Worm (Caenorhabditis elegans) whole organism, early embryonic: ENCODE measurements around the gene D1053.2.

Experiments used
- B0310.2 ChIP-seq: sonication (generic microtip); optimal IDR thresholded peaks from 2 replicates; lab custom pipeline; 2016; ENCODE audit warnings: mild to moderate bottlenecking, missing genetic modification characterization, missing compliant biosample characterization
- F13C5.2 ChIP-seq: sonication (generic microtip); optimal IDR thresholded peaks from 2 replicates; lab custom pipeline; 2017; ENCODE audit warnings: mild to moderate bottlenecking, missing genetic modification characterization, inconsistent platforms, missing compliant biosample characterization
- aly-1 ChIP-seq: sonication (generic microtip); optimal IDR thresholded peaks from 2 replicates; lab custom pipeline; 2016; ENCODE audit warnings: missing genetic modification characterization, missing compliant biosample characterization
- ama-1 ChIP-seq: fragments of 150-350 bp; optimal IDR thresholded peaks from 2 replicates; lab custom pipeline; 2014
- ceh-13 ChIP-seq: fragments of 200-800 bp; sonication (Bioruptor generic); optimal IDR thresholded peaks from 2 replicates; lab custom pipeline; 2018; ENCODE audit warnings: mild to moderate bottlenecking, missing genetic modification characterization, missing compliant biosample characterization
- ceh-36 ChIP-seq: sonication (generic microtip); optimal IDR thresholded peaks from 2 replicates; lab custom pipeline; 2016; ENCODE audit warnings: missing genetic modification characterization, inconsistent platforms, missing compliant biosample characterization
- ets-7 ChIP-seq: sonication (generic microtip); optimal IDR thresholded peaks from 2 replicates; lab custom pipeline; 2016; ENCODE audit warnings: missing genotype, missing genetic modification characterization, missing compliant biosample characterization
- flt-1 ChIP-seq: fragments of 200-800 bp; sonication (Bioruptor generic); IDR thresholded peaks from 2 replicates; pipeline ENCODE4 v1.3.6; 2022; ENCODE audit warnings: missing genetic modification characterization, missing compliant biosample characterization
- hmbx-1 ChIP-seq: sonication (generic microtip); optimal IDR thresholded peaks from 2 replicates; lab custom pipeline; 2016; ENCODE audit warnings: mild to moderate bottlenecking, missing genetic modification characterization, missing compliant biosample characterization
- hmg-4 ChIP-seq: fragments of 200-800 bp; sonication (Bioruptor generic); optimal IDR thresholded peaks from 2 replicates; lab custom pipeline; 2018; ENCODE audit warnings: mild to moderate bottlenecking, missing genetic modification characterization, missing compliant biosample characterization
- hnd-1 ChIP-seq: sonication (generic microtip); optimal IDR thresholded peaks from 2 replicates; lab custom pipeline; 2016; ENCODE audit warnings: missing genetic modification characterization, missing compliant biosample characterization
- pes-1 ChIP-seq: fragments of 200-800 bp; sonication (Bioruptor generic); IDR thresholded peaks from 2 replicates; pipeline ENCODE4 v1.3.6; 2022; ENCODE audit warnings: missing genetic modification reagents, missing genetic modification characterization, missing compliant biosample characterization
- scrt-1 ChIP-seq: fragments of 200-800 bp; sonication (Bioruptor generic); IDR thresholded peaks from 2 replicates; pipeline ENCODE4 v1.3.6; 2022; ENCODE audit warnings: missing genetic modification characterization, missing compliant biosample characterization
- sea-1 ChIP-seq: fragments of 200-800 bp; sonication (Bioruptor generic); conservative IDR thresholded peaks from 2 replicates; pipeline ENCODE4 v1.3.6; 2022; ENCODE audit warnings: missing genetic modification characterization, missing compliant biosample characterization
- tbx-11 ChIP-seq: fragments of 200-800 bp; sonication (Bioruptor generic); IDR thresholded peaks from 2 replicates; pipeline ENCODE4 v1.3.6; 2022; ENCODE audit warnings: missing genetic modification characterization, missing compliant biosample characterization
- tbx-37 ChIP-seq: fragments of 200-800 bp; sonication (Bioruptor generic); conservative IDR thresholded peaks from 2 replicates; pipeline ENCODE4 v1.3.6; 2022; ENCODE audit warnings: missing genetic modification reagents, missing genetic modification characterization, missing compliant biosample characterization
- tra-4 ChIP-seq: sonication (generic microtip); optimal IDR thresholded peaks from 2 replicates; lab custom pipeline; 2017; ENCODE audit warnings: missing genetic modification characterization, missing compliant biosample characterization

The D1053.2 gene

DNA sequence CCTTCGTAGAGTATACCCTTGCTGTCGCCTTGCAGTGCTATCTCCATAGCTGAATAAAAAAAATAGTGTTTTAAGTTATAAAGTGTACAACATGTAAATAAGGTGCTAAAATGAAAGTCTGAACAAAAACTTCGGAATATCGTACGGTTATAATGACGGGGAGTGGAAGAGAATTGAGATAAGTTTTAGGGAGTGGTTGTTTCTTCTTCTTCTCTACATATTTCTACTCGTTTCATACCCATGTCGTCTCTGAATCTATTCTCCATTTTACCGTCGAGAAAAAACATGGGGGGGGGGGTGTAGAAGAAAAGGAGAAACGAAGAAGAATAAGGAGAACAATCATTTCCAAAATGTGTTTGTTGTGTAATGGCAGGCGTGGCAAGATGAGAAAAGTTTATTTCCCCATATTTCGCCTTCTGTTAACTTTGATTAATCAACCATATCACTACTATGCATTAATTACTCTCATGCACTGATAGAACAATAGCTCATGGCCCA, 11.4 kb upstream of the D1053.2 start, which contains the start of gene C44C10.9:
Gene C44C10.9 (minus strand): TSS at position 51 of the 498 bp plus-strand sequence.
- no peak for TF ChIP-seq aly-1 (tag; lab: Kevin White, UChicago)
- TF ChIP-seq ets-7 (tag; lab: Kevin White, UChicago) = no peak
- TF ChIP-seq ceh-36 (tag; lab: Kevin White, UChicago) = no peak
- TF ChIP-seq F13C5.2 (tag; lab: Kevin White, UChicago) = no peak
- TF ChIP-seq ceh-13 = no peak
- no peak for TF ChIP-seq pes-1 (GFP tag; lab: Robert Waterston, UW)
- no peak for TF ChIP-seq sea-1 (GFP tag; lab: Robert Waterston, UW)
- no peak for TF ChIP-seq hmbx-1 (tag; lab: Kevin White, UChicago)
- no peak for TF ChIP-seq ama-1

DNA sequence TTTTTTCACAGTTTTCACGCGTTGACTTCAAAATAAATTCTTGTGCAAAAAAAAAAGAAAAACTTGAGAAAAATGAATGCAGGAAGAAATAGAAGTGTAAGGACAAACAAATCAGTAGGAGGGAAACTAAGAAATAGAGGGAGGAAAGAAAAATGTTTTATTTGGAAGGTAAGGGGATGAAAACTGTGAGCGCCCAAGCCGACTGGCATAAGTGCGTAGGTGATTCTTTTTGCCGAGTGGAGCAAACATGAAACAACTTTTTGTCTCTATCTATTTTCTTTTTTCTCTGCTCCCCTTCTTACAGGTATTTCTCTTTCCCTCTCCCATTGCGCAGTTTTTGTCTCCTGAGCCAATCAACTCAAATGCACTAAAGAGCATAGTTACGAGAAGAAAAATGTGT, 9.2 kb upstream of the D1053.2 start:
- TF ChIP-seq ceh-13 = no peak
- no peak for TF ChIP-seq scrt-1
- TF ChIP-seq F13C5.2 (tag; lab: Kevin White, UChicago) = no peak
- TF ChIP-seq flt-1 (GFP tag; lab: Robert Waterston, UW) = no peak
- TF ChIP-seq ama-1 = no peak
- TF ChIP-seq ets-7 (tag; lab: Kevin White, UChicago) = no peak
- no peak for TF ChIP-seq sea-1 (GFP tag; lab: Robert Waterston, UW)
- no peak for TF ChIP-seq tbx-37
- TF ChIP-seq hmg-4 (GFP tag; lab: Kevin White, UChicago) = no peak

DNA sequence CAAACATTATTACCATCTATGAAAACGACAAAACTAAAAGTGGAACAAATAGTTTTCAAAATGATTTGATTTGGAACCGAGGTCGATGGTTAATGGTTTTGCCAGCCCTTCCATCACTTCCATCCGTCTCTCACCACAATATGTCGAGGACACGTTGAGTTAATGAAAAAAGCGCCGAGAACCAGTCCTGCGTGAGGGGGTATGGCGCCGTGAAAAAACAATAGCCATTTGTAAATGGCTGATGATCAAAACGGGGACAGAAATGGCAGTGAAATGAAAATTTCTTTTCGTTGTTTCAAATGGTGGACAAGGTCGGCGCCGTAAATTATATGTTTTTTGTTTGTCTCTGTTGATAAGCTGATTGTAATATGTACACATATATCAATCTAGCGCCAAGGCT, 7.9 kb upstream of the D1053.2 start:
- TF ChIP-seq F13C5.2 (tag; lab: Kevin White, UChicago) = no peak
- TF ChIP-seq aly-1 (tag; lab: Kevin White, UChicago) = no peak
- TF ChIP-seq tbx-37 = no peak
- no peak for TF ChIP-seq hmbx-1 (tag; lab: Kevin White, UChicago)
- no peak for TF ChIP-seq ama-1
- no peak for TF ChIP-seq pes-1 (GFP tag; lab: Robert Waterston, UW)
- no peak for TF ChIP-seq tbx-11 (GFP tag; lab: Robert Waterston, UW)
- no peak for TF ChIP-seq hmg-4 (GFP tag; lab: Kevin White, UChicago)
- no peak for TF ChIP-seq scrt-1
- TF ChIP-seq B0310.2 (tag; lab: Kevin White, UChicago) = no peak
- no peak for TF ChIP-seq tra-4 (tag; lab: Kevin White, UChicago)
- no peak for TF ChIP-seq ceh-13
- TF ChIP-seq hnd-1 = no peak
- TF ChIP-seq ets-7 (tag; lab: Kevin White, UChicago) = no peak
- no peak for TF ChIP-seq ceh-36 (tag; lab: Kevin White, UChicago)
- TF ChIP-seq sea-1 (GFP tag; lab: Robert Waterston, UW) = no peak
- TF ChIP-seq flt-1 (GFP tag; lab: Robert Waterston, UW) = no peak

DNA sequence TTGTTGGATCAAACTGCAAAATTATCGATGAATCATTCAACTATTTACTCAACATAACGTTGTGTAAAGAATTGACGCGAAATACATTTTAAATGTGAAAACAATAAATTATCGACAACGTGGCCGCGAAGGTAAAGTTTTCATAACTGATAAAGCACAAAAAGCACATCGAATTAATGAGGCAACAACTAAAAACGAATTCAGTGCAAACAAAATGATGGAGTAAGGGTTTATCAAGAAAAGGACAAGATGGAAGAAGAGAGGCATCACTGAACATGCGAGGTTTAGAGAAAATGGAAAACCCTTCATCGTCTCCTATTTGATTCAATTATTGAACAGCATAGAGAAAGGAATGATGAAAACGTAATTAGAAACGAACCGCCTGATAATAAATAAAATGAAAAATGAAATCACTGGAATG, 4.2 kb upstream of the D1053.2 start, which contains the start of gene D1053.4:
Gene D1053.4 (minus strand): TSS at position 20 of the 421 bp plus-strand sequence.
- TF ChIP-seq tbx-11 (GFP tag; lab: Robert Waterston, UW) (no peak), B0310.2 (tag; lab: Kevin White, UChicago) (no peak), flt-1 (GFP tag; lab: Robert Waterston, UW) (no peak), ceh-13 (no peak), aly-1 (tag; lab: Kevin White, UChicago) (no peak)

DNA sequence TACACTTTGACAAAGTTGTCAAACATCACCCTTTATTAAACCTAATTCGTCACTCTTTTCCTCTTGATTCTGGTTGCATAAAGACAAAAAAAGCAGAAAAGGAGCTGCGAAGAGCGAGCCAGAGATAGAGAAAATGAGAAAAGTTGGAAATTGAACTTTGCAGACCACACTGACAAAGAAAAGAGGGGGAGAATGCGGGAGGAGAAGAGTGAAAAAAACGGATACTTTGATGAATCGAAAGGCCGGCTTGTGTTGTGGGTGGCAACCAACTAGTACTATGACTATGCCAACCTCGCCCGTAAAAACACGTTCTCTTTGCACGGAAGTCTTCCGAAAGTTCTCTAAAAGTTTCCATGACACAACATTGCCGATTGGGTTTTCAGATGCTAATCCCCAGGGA, 2.3 kb upstream of the D1053.2 start:
- TF ChIP-seq ets-7 (tag; lab: Kevin White, UChicago) (no peak), hnd-1 (no peak), tra-4 (tag; lab: Kevin White, UChicago) (no peak), hmg-4 (GFP tag; lab: Kevin White, UChicago) (no peak), F13C5.2 (tag; lab: Kevin White, UChicago) (no peak), tbx-11 (GFP tag; lab: Robert Waterston, UW) (no peak), aly-1 (tag; lab: Kevin White, UChicago) (no peak), ama-1 (no peak), sea-1 (GFP tag; lab: Robert Waterston, UW) (no peak), hmbx-1 (tag; lab: Kevin White, UChicago) (no peak), pes-1 (GFP tag; lab: Robert Waterston, UW) (no peak), flt-1 (GFP tag; lab: Robert Waterston, UW) (no peak), tbx-37 (no peak)

DNA sequence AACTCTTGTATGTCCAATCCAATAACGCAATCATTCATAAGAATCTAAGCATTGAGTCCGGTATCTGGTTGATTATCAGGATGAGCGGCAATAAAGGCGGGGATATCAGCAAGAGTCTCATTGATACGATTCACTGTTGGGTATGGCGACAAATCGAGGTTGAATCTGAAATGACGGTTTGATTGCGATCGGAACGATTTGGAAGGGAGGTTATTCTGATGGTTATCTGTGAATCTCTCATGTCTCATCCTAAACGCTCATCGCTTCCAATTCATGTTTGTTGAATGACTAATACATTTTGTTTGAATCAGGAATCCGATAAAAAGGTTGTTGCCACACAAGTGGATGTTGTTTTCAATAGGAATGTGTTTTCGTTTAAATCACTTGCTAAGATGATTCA, 1.5 kb upstream of the D1053.2 start:
- TF ChIP-seq ets-7 (tag; lab: Kevin White, UChicago) (no peak), sea-1 (GFP tag; lab: Robert Waterston, UW) (no peak)

DNA sequence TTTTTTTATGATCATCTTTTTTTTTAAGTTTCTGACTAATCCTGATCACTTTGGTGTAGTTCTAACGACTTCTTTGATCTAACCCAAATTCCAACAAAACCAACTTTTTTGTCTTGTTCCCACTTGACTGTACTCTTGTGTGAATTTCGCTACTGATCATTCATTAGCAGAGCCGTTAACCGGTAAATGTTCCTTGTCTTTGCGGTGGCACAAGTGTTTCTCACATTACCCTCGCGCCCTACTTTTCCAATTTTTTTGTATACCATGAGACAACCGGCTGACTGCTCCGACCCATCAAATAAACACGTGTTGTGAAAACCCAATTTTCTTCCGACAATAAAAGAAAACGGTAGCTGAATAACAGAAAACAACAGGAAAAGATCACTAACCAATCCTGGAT, 4.8 kb downstream of the D1053.2 start:
- TF ChIP-seq scrt-1 (no peak), ets-7 (tag; lab: Kevin White, UChicago) (no peak), hmbx-1 (tag; lab: Kevin White, UChicago) (no peak), hmg-4 (GFP tag; lab: Kevin White, UChicago) (no peak)

DNA sequence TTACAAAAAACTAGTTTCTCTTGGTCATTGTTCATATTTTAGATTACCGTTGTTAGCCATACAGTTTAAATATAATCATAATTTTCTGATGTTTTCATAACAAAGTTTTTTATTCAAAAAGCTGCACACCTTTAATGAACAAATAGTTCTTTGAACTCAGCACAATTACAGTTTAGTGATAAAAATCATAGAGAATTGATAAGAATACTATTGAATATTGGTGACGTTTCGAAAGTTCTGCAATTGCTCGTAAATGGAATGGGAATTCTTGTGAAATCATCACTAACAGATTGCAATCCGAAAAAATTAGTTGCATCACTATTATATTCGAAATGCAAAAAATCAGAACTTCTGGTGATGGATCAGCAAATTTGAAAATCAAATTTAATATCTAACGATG, 6.2 kb downstream of the D1053.2 start:
- TF ChIP-seq F13C5.2 (tag; lab: Kevin White, UChicago) = no peak
- no peak for TF ChIP-seq ama-1
- TF ChIP-seq scrt-1 = no peak
- no peak for TF ChIP-seq ets-7 (tag; lab: Kevin White, UChicago)
- TF ChIP-seq tra-4 (tag; lab: Kevin White, UChicago) = no peak
- TF ChIP-seq ceh-36 (tag; lab: Kevin White, UChicago) = no peak
- no peak for TF ChIP-seq pes-1 (GFP tag; lab: Robert Waterston, UW)
- no peak for TF ChIP-seq hmg-4 (GFP tag; lab: Kevin White, UChicago)
- no peak for TF ChIP-seq tbx-37
- no peak for TF ChIP-seq ceh-13
- TF ChIP-seq flt-1 (GFP tag; lab: Robert Waterston, UW) = no peak
- no peak for TF ChIP-seq tbx-11 (GFP tag; lab: Robert Waterston, UW)
- no peak for TF ChIP-seq sea-1 (GFP tag; lab: Robert Waterston, UW)
- TF ChIP-seq B0310.2 (tag; lab: Kevin White, UChicago) = no peak
- no peak for TF ChIP-seq hmbx-1 (tag; lab: Kevin White, UChicago)
- TF ChIP-seq aly-1 (tag; lab: Kevin White, UChicago) = no peak
